Worm (Caenorhabditis elegans): ENCODE measurements around the gene F01G4.6.

F01G4.6 gene

ce11 chrIV:11109771-11110170, 39.5 kb downstream of the F01G4.6 start, which contains the start of gene pigk-1:
Gene pigk-1 (minus strand): TSS chrIV:11110018.
- no peak for TF ChIP-seq tab-1 (GFP tag; IDR thresholded peaks at IDR 0.05)
- no peak for TF ChIP-seq ref-1 (GFP tag; conservative IDR thresholded peaks at IDR 0.05)
- TF ChIP-seq T22C8.4 (GFP tag; IDR thresholded peaks at IDR 0.05) = no peak
- TF ChIP-seq ztf-29 (GFP tag; IDR thresholded peaks at IDR 0.05) = no peak
- no peak for TF ChIP-seq med-1 (GFP tag; optimal IDR thresholded peaks at IDR 0.05; ENCODE audit: insufficient read depth)
- no peak for TF ChIP-seq flt-1 (GFP tag; IDR thresholded peaks at IDR 0.05)
- no peak for TF ChIP-seq klf-2 (GFP tag; conservative IDR thresholded peaks at IDR 0.05)
- no peak for TF ChIP-seq cog-1 (tag; optimal IDR thresholded peaks at IDR 0.05)
- TF ChIP-seq ztf-23 (GFP tag; IDR thresholded peaks at IDR 0.05) = no peak

- TF ChIP-seq klf-2 (GFP tag; conservative IDR thresholded peaks at IDR 0.05) = no peak
- no peak for TF ChIP-seq T22C8.4 (GFP tag; IDR thresholded peaks at IDR 0.05)
- no peak for TF ChIP-seq tab-1 (GFP tag; IDR thresholded peaks at IDR 0.05)
- TF ChIP-seq ztf-23 (GFP tag; IDR thresholded peaks at IDR 0.05) = no peak
- TF ChIP-seq med-1 (GFP tag; optimal IDR thresholded peaks at IDR 0.05; ENCODE audit: insufficient read depth) = no peak
- TF ChIP-seq ref-1 (GFP tag; conservative IDR thresholded peaks at IDR 0.05) = no peak
- TF ChIP-seq flt-1 (GFP tag; IDR thresholded peaks at IDR 0.05) = no peak
- TF ChIP-seq cog-1 (tag; optimal IDR thresholded peaks at IDR 0.05) = no peak
- no peak for TF ChIP-seq ztf-29 (GFP tag; IDR thresholded peaks at IDR 0.05)
Observed at ce11 chrIV:11105724-11106123, 43.6 kb downstream of the F01G4.6 start, which contains the start of gene srlf-24. Gene srlf-24 (minus strand): TSS chrIV:11105824.

- no peak for TF ChIP-seq T22C8.4 (GFP tag; IDR thresholded peaks at IDR 0.05)
- no peak for TF ChIP-seq tab-1 (GFP tag; IDR thresholded peaks at IDR 0.05)
- TF ChIP-seq ztf-23 (GFP tag; IDR thresholded peaks at IDR 0.05) = no peak
- TF ChIP-seq med-1 (GFP tag; optimal IDR thresholded peaks at IDR 0.05; ENCODE audit: insufficient read depth) = no peak
- TF ChIP-seq flt-1 (GFP tag; IDR thresholded peaks at IDR 0.05) = no peak
- no peak for TF ChIP-seq ref-1 (GFP tag; conservative IDR thresholded peaks at IDR 0.05)
- TF ChIP-seq cog-1 (tag; optimal IDR thresholded peaks at IDR 0.05) = no peak
- no peak for TF ChIP-seq ztf-29 (GFP tag; IDR thresholded peaks at IDR 0.05)
- TF ChIP-seq klf-2 (GFP tag; conservative IDR thresholded peaks at IDR 0.05) = no peak
Observed at ce11 chrIV:11103501-11103900, 45.8 kb downstream of the F01G4.6 start.

ce11 chrIV:11102608-11103007, 46.7 kb downstream of the F01G4.6 start, which contains the start of gene srlf-17:
Gene srlf-17 (minus strand): TSS chrIV:11102708.
- TF ChIP-seq ref-1 (GFP tag; conservative IDR thresholded peaks at IDR 0.05) (no peak), T22C8.4 (GFP tag; IDR thresholded peaks at IDR 0.05) (no peak), ztf-29 (GFP tag; IDR thresholded peaks at IDR 0.05) (no peak)

- TF ChIP-seq ztf-23 (GFP tag; IDR thresholded peaks at IDR 0.05) (no peak), flt-1 (GFP tag; IDR thresholded peaks at IDR 0.05) (no peak), med-1 (GFP tag; optimal IDR thresholded peaks at IDR 0.05; ENCODE audit: insufficient read depth) (no peak), cog-1 (tag; optimal IDR thresholded peaks at IDR 0.05) (no peak), klf-2 (GFP tag; conservative IDR thresholded peaks at IDR 0.05) (no peak), tab-1 (GFP tag; IDR thresholded peaks at IDR 0.05) (no peak)
Observed at ce11 chrIV:11101383-11101782, 47.9 kb downstream of the F01G4.6 start, which contains the start of gene srlf-18. Gene srlf-18 (minus strand): TSS chrIV:11101483.

- no peak for TF ChIP-seq klf-2 (GFP tag; conservative IDR thresholded peaks at IDR 0.05)
- no peak for TF ChIP-seq ztf-23 (GFP tag; IDR thresholded peaks at IDR 0.05)
- TF ChIP-seq ztf-29 (GFP tag; IDR thresholded peaks at IDR 0.05) = no peak
- TF ChIP-seq cog-1 (tag; optimal IDR thresholded peaks at IDR 0.05) = no peak
- TF ChIP-seq tab-1 (GFP tag; IDR thresholded peaks at IDR 0.05) = no peak
- no peak for TF ChIP-seq ref-1 (GFP tag; conservative IDR thresholded peaks at IDR 0.05)
- no peak for TF ChIP-seq flt-1 (GFP tag; IDR thresholded peaks at IDR 0.05)
Observed at ce11 chrIV:11100271-11100670, 49.0 kb downstream of the F01G4.6 start, which contains the start of gene str-3. Gene str-3 (minus strand): TSS chrIV:11100371.

- TF ChIP-seq flt-1 (GFP tag; IDR thresholded peaks at IDR 0.05) = no peak
- no peak for TF ChIP-seq ref-1 (GFP tag; conservative IDR thresholded peaks at IDR 0.05)
Observed at ce11 chrIV:11097795-11098194, 51.5 kb downstream of the F01G4.6 start, which contains the start of gene M7.12. Gene M7.12 (minus strand): TSS chrIV:11097982.

All from whole organism, midembryonic.